Fruit fly (Drosophila melanogaster) whole organism, embryonic: ENCODE measurements around the gene lky.

Source experiments
- Asciz ChIP-seq: fragments of 200-800 bp; sonication (Bioruptor generic); optimal IDR thresholded peaks from 2 replicates; lab custom pipeline; 2017; ENCODE audit warnings: missing biosample characterization, mild to moderate bottlenecking, missing genetic modification characterization, missing genetic modification reagents
- BEAF-32 ChIP-seq: fragments of 200-800 bp; sonication (Bioruptor generic); optimal IDR thresholded peaks from 3 replicates; lab custom pipeline; 2017; ENCODE audit warnings: missing biosample characterization, missing genetic modification characterization, mild to moderate bottlenecking, moderate library complexity, missing genetic modification reagents
- Bteb2 ChIP-seq: fragments of 200-800 bp; sonication (Bioruptor generic); optimal IDR thresholded peaks from 2 replicates; lab custom pipeline; 2016; ENCODE audit warnings: missing biosample characterization, missing genetic modification characterization
- CG10209 ChIP-seq: fragments of 200-800 bp; sonication (Bioruptor generic); optimal IDR thresholded peaks from 3 replicates; lab custom pipeline; 2017; ENCODE audit warnings: missing biosample characterization, mild to moderate bottlenecking, missing genetic modification characterization, missing genetic modification reagents
- CG11085 ChIP-seq: fragments of 200-800 bp; sonication (Bioruptor generic); IDR thresholded peaks from 2 replicates; pipeline ENCODE4 v1.3.6; 2022; ENCODE audit warnings: missing biosample characterization, missing genetic modification characterization
- CG11696 ChIP-seq: fragments of 200-800 bp; sonication (Bioruptor generic); IDR thresholded peaks from 2 replicates; pipeline ENCODE4 v1.3.6; 2022; ENCODE audit warnings: missing biosample characterization, missing genetic modification characterization
- CG12071 ChIP-seq: fragments of 200-800 bp; sonication (Bioruptor generic); optimal IDR thresholded peaks from 3 replicates; lab custom pipeline; 2018; ENCODE audit warnings: missing biosample characterization, mild to moderate bottlenecking, missing genetic modification characterization
- CG12659 ChIP-seq: fragments of 200-800 bp; sonication (Bioruptor generic); optimal IDR thresholded peaks from 3 replicates; lab custom pipeline; 2017; ENCODE audit warnings: mild to moderate bottlenecking, missing biosample characterization, missing genetic modification reagents, missing genetic modification characterization
- CG14860 ChIP-seq: fragments of 200-800 bp; sonication (Bioruptor generic); IDR thresholded peaks from 3 replicates; pipeline ENCODE4 v1.3.6; 2022; ENCODE audit warnings: missing biosample characterization, missing genetic modification characterization; ENCODE audit not compliant: partially characterized antibody
- CG1529 ChIP-seq: fragments of 200-800 bp; sonication (Bioruptor generic); optimal IDR thresholded peaks from 3 replicates; lab custom pipeline; 2018; ENCODE audit warnings: missing biosample characterization, missing genetic modification characterization
- CG17829 ChIP-seq: fragments of 200-800 bp; optimal IDR thresholded peaks from 2 replicates; lab custom pipeline; 2019; ENCODE audit warnings: missing biosample characterization, mild to moderate bottlenecking, missing genetic modification characterization, moderate library complexity
- CG17912 ChIP-seq: fragments of 200-800 bp; sonication (Bioruptor generic); optimal IDR thresholded peaks from 2 replicates; lab custom pipeline; 2018; ENCODE audit warnings: missing biosample characterization, mild to moderate bottlenecking, missing genetic modification characterization
- CG18476 ChIP-seq: fragments of 200-800 bp; sonication (Bioruptor generic); optimal IDR thresholded peaks from 2 replicates; lab custom pipeline; 2016; ENCODE audit warnings: missing biosample characterization, mild to moderate bottlenecking, missing genetic modification characterization
- CG18619 ChIP-seq: fragments of 200-800 bp; sonication (Bioruptor generic); optimal IDR thresholded peaks from 3 replicates; lab custom pipeline; 2017; ENCODE audit warnings: missing biosample characterization, mild to moderate bottlenecking, missing genetic modification characterization
- CG2120 ChIP-seq: fragments of 200-800 bp; sonication (Bioruptor generic); optimal IDR thresholded peaks from 3 replicates; lab custom pipeline; 2016; ENCODE audit warnings: missing biosample characterization, missing genetic modification characterization
- CG31441 ChIP-seq: fragments of 200-800 bp; sonication (Bioruptor generic); IDR thresholded peaks from 2 replicates; pipeline ENCODE4 v1.3.6; 2022; ENCODE audit warnings: missing biosample characterization, missing genetic modification characterization
- CG32767 ChIP-seq: fragments of 200-800 bp; sonication (Bioruptor generic); IDR thresholded peaks from 2 replicates; pipeline ENCODE4 v1.3.6; 2022; ENCODE audit warnings: missing biosample characterization, missing genetic modification characterization
- CG4707 ChIP-seq: fragments of 200-800 bp; sonication (Bioruptor generic); optimal IDR thresholded peaks from 2 replicates; lab custom pipeline; 2018; ENCODE audit warnings: missing biosample characterization, mild to moderate bottlenecking, missing genetic modification characterization, moderate library complexity
- CG7745 ChIP-seq: fragments of 200-800 bp; sonication (Bioruptor generic); optimal IDR thresholded peaks from 2 replicates; lab custom pipeline; 2018; ENCODE audit warnings: missing biosample characterization, mild to moderate bottlenecking, missing genetic modification characterization, moderate library complexity
- CG7928 ChIP-seq: fragments of 200-800 bp; sonication (Bioruptor generic); optimal IDR thresholded peaks from 2 replicates; lab custom pipeline; 2017; ENCODE audit warnings: missing biosample characterization, mild to moderate bottlenecking, missing genetic modification characterization
- CG8290 ChIP-seq, 3 experiments: fragments of 200-800 bp; sonication (Bioruptor generic); optimal IDR thresholded peaks; 2 replicates each; lab custom pipeline; 2016 to 2019; ENCODE audit warnings: missing biosample characterization in 3 of 3, missing genetic modification characterization in 3 of 3, mild to moderate bottlenecking in 2 of 3, moderate library complexity in 1 of 3
- CHES-1-like ChIP-seq: fragments of 200-800 bp; sonication (Bioruptor generic); optimal IDR thresholded peaks from 2 replicates; lab custom pipeline; 2016; ENCODE audit warnings: missing biosample characterization, missing genetic modification characterization
- D ChIP-seq, 2 experiments: fragments of 200-800 bp in 1 of 2; fragments of >200 bp in 1 of 2; sonication (Bioruptor generic) in 1 of 2; optimal IDR thresholded peaks; 2 replicates in 1 of 2; 3 replicates in 1 of 2; lab custom pipeline; 2017; ENCODE audit warnings: mild to moderate bottlenecking in 1 of 2, missing biosample characterization in 1 of 2, missing genetic modification characterization in 1 of 2, missing genetic modification reagents in 1 of 2
- Dek ChIP-seq: fragments of 200-800 bp; sonication (Bioruptor generic); optimal IDR thresholded peaks from 3 replicates; lab custom pipeline; 2019; ENCODE audit warnings: missing biosample characterization, mild to moderate bottlenecking, missing genetic modification characterization, moderate library complexity
- Dll ChIP-seq: fragments of 200-800 bp; sonication (Bioruptor generic); IDR thresholded peaks from 4 replicates; pipeline ENCODE4 v1.3.6; 2022; ENCODE audit warnings: missing biosample characterization, missing genetic modification characterization; ENCODE audit not compliant: partially characterized antibody
- Dref ChIP-seq: fragments of 200-800 bp; sonication (Bioruptor generic); IDR thresholded peaks from 2 replicates; pipeline ENCODE4 v1.3.6; 2022; ENCODE audit warnings: missing biosample characterization, missing genetic modification characterization
- Gsc ChIP-seq: fragments of 200-800 bp; sonication (Bioruptor generic); IDR thresholded peaks from 2 replicates; pipeline ENCODE4 v1.3.6; 2022; ENCODE audit warnings: missing biosample characterization, missing genetic modification characterization
- HLH3B ChIP-seq: fragments of 200-800 bp; sonication (Bioruptor generic); IDR thresholded peaks from 2 replicates; pipeline ENCODE4 v1.3.6; 2022; ENCODE audit warnings: missing biosample characterization, missing genetic modification characterization
- HLH54F ChIP-seq: fragments of 200-800 bp; sonication (Bioruptor generic); optimal IDR thresholded peaks from 3 replicates; lab custom pipeline; 2016; ENCODE audit warnings: missing biosample characterization, missing genetic modification characterization
- Hey ChIP-seq: fragments of 200-800 bp; sonication (Bioruptor generic); optimal IDR thresholded peaks from 3 replicates; lab custom pipeline; 2018; ENCODE audit warnings: missing biosample characterization, mild to moderate bottlenecking, missing genetic modification characterization
- Hmx ChIP-seq: fragments of 200-800 bp; sonication (Bioruptor generic); optimal IDR thresholded peaks from 2 replicates; lab custom pipeline; 2016; ENCODE audit warnings: missing biosample characterization, missing genetic modification characterization
- Hsf ChIP-seq: fragments of 200-800 bp; sonication (Bioruptor generic); optimal IDR thresholded peaks from 3 replicates; lab custom pipeline; 2016; ENCODE audit warnings: missing biosample characterization, missing genetic modification characterization
- MESR4 ChIP-seq: fragments of 200-800 bp; sonication (Bioruptor generic); optimal IDR thresholded peaks from 2 replicates; lab custom pipeline; 2018; ENCODE audit warnings: missing biosample characterization, mild to moderate bottlenecking, missing genetic modification characterization, moderate library complexity
- Neu2 ChIP-seq: fragments of 200-800 bp; sonication (Bioruptor generic); optimal IDR thresholded peaks from 3 replicates; lab custom pipeline; 2016; ENCODE audit warnings: missing biosample characterization, missing genetic modification characterization, borderline replicate concordance
- Trl ChIP-seq, 3 experiments: fragments of >200 bp in 2 of 3; fragments of 200-800 bp in 1 of 3; sonication (Bioruptor generic) in 1 of 3; optimal IDR thresholded peaks; 2 replicates in 1 of 3; 3 replicates in 2 of 3; lab custom pipeline; 2016 to 2017; ENCODE audit warnings: missing biosample characterization in 1 of 3, missing genetic modification characterization in 1 of 3
- br ChIP-seq: fragments of >200 bp; optimal IDR thresholded peaks from 2 replicates; lab custom pipeline; 2017
- chif ChIP-seq, 2 experiments: fragments of 200-800 bp; sonication (Bioruptor generic); optimal IDR thresholded peaks; 3 replicates each; lab custom pipeline; 2016; ENCODE audit warnings: missing biosample characterization in 2 of 2, missing genetic modification characterization in 2 of 2
- danr ChIP-seq: fragments of 200-800 bp; sonication (Bioruptor generic); IDR thresholded peaks from 2 replicates; pipeline ENCODE4 v1.3.6; 2022; ENCODE audit warnings: missing biosample characterization, missing genetic modification characterization
- dati ChIP-seq: fragments of 200-800 bp; sonication (Bioruptor generic); IDR thresholded peaks from 2 replicates; pipeline ENCODE4 v1.3.6; 2022; ENCODE audit warnings: missing biosample characterization, missing genetic modification characterization
- ewg ChIP-seq: fragments of 200-800 bp; sonication (Bioruptor generic); optimal IDR thresholded peaks from 3 replicates; lab custom pipeline; 2017; ENCODE audit warnings: mild to moderate bottlenecking, missing biosample characterization, missing genetic modification reagents, missing genetic modification characterization
- fd96Cb ChIP-seq: fragments of 200-800 bp; sonication (Bioruptor generic); optimal IDR thresholded peaks from 2 replicates; lab custom pipeline; 2018; ENCODE audit warnings: missing biosample characterization, mild to moderate bottlenecking, missing genetic modification characterization, moderate library complexity
- lab ChIP-seq: fragments of 200-800 bp; sonication (Bioruptor generic); optimal IDR thresholded peaks from 3 replicates; lab custom pipeline; 2017; ENCODE audit warnings: missing biosample characterization, missing genetic modification characterization, mild to moderate bottlenecking, moderate library complexity, missing genetic modification reagents
- mirr ChIP-seq: fragments of 200-800 bp; sonication (Bioruptor generic); optimal IDR thresholded peaks from 3 replicates; lab custom pipeline; 2018; ENCODE audit warnings: missing biosample characterization, mild to moderate bottlenecking, missing genetic modification characterization
- pb ChIP-seq: fragments of 200-800 bp; sonication (Bioruptor generic); optimal IDR thresholded peaks from 3 replicates; lab custom pipeline; 2016; ENCODE audit warnings: missing biosample characterization, missing genetic modification characterization
- pzg ChIP-seq: fragments of 200-800 bp; sonication (Bioruptor generic); optimal IDR thresholded peaks from 3 replicates; lab custom pipeline; 2018; ENCODE audit warnings: missing biosample characterization, mild to moderate bottlenecking, missing genetic modification characterization, moderate library complexity
- run ChIP-seq: fragments of 200-800 bp; sonication (Bioruptor generic); optimal IDR thresholded peaks from 3 replicates; lab custom pipeline; 2018; ENCODE audit warnings: missing biosample characterization, mild to moderate bottlenecking, missing genetic modification characterization
- sob ChIP-seq: fragments of 200-800 bp; sonication (Bioruptor generic); IDR thresholded peaks from 2 replicates; pipeline ENCODE4 v1.3.6; 2022; ENCODE audit warnings: missing biosample characterization, missing genetic modification characterization
- vnd ChIP-seq: fragments of 200-800 bp; sonication (Bioruptor generic); IDR thresholded peaks from 3 replicates; pipeline ENCODE4 v1.3.6; 2022; ENCODE audit warnings: missing biosample characterization, missing genetic modification characterization; ENCODE audit not compliant: partially characterized antibody
- z ChIP-seq: fragments of 200-800 bp; sonication (Bioruptor generic); IDR thresholded peaks from 3 replicates; pipeline ENCODE4 v1.3.6; 2022; ENCODE audit warnings: missing biosample characterization, missing genetic modification characterization

Gene lky

DNA sequence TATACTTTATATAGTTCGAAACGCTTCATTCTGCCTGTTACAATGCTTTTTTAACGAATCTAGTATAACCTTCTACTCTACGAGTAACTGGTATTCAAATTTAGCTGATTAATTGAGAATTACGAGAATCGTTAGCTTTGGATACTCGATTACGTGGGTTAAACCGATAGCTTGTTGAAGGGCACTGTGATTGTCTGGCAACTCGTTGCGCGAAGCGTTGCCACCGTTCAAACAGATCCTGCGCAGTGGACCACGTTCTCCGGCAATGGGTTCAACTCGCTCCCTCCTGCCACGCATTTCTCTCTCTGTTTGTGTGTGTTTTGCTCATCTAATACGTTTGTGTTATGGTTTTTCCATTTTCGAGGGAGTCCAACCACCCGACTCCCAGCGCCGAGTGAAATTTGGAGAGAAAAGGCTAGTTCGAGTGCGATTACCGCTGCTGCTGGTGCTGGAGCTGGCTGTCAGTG lies 41.0 kb downstream of the lky start, which contains the start of gene Nep3 (continued):
- no peak for TF ChIP-seq D (optimal IDR thresholded peaks at IDR 0.05; lab: Kevin White, UChicago)
- no peak for TF ChIP-seq D (GFP tag; optimal IDR thresholded peaks at IDR 0.05; lab: Kevin White, UChicago)
- TF ChIP-seq CG4707 (GFP tag; lab: Kevin White, UChicago): no peak
- no peak for TF ChIP-seq HLH54F (GFP tag; lab: Kevin White, UChicago)
- TF ChIP-seq sob (GFP tag; lab: Robert Waterston, UW): no peak
- TF ChIP-seq CG1529: no peak
- TF ChIP-seq pzg (GFP tag; lab: Kevin White, UChicago): peak; percentile 35
- no peak for TF ChIP-seq Asciz (GFP tag; lab: Kevin White, UChicago)
- no peak for TF ChIP-seq CG12659 (GFP tag; lab: Kevin White, UChicago)
- no peak for TF ChIP-seq pb (GFP tag; lab: Kevin White, UChicago)
- TF ChIP-seq z (GFP tag; lab: Robert Waterston, UW): peak; percentile 72; the same call in 2 of the 3 replicates
- no peak for TF ChIP-seq lab (GFP tag; lab: Kevin White, UChicago)
- TF ChIP-seq Dref: peak; percentile 38; the same call in 1 of the 2 replicates
- TF ChIP-seq CG31441 (GFP tag; lab: Robert Waterston, UW): no peak
- no peak for TF ChIP-seq CG2120 (GFP tag; lab: Kevin White, UChicago)
- TF ChIP-seq BEAF-32 (GFP tag; lab: Kevin White, UChicago): peak; percentile 11
- no peak for TF ChIP-seq CG11085 (GFP tag; lab: Robert Waterston, UW)
- no peak for TF ChIP-seq CG7745 (tag; lab: Kevin White, UChicago)
- no peak for TF ChIP-seq Dek (tag; lab: Kevin White, UChicago)
- TF ChIP-seq CG10209 (GFP tag; lab: Kevin White, UChicago): no peak
- no peak for TF ChIP-seq fd96Cb (tag; lab: Kevin White, UChicago)
- TF ChIP-seq CG8290 (GFP tag; optimal IDR thresholded peaks at IDR 0.05; lab: Kevin White, UChicago): no peak
- peak in 1 of 2 experiments; percentile 10 for TF ChIP-seq CG8290 (tag; optimal IDR thresholded peaks at IDR 0.05; lab: Kevin White, UChicago)
- TF ChIP-seq CHES-1-like: no peak
- TF ChIP-seq ewg (GFP tag; lab: Kevin White, UChicago): peak; percentile 98
- peak in 1 of 2 experiments; percentile 5 for TF ChIP-seq Trl (optimal IDR thresholded peaks at IDR 0.05; lab: Kevin White, UChicago)
- TF ChIP-seq Trl (GFP tag; optimal IDR thresholded peaks at IDR 0.05; lab: Kevin White, UChicago): no peak
- TF ChIP-seq Bteb2 (GFP tag; lab: Kevin White, UChicago): no peak
- TF ChIP-seq CG17829 (tag; lab: Kevin White, UChicago): no peak
- TF ChIP-seq CG18476 (GFP tag; lab: Kevin White, UChicago): no peak
- TF ChIP-seq mirr: no peak
- no peak for TF ChIP-seq Hsf (GFP tag; lab: Kevin White, UChicago)
- no peak for TF ChIP-seq Gsc
- TF ChIP-seq CG11696: no peak
- no peak for TF ChIP-seq Neu2 (GFP tag; lab: Kevin White, UChicago)
- no peak for TF ChIP-seq CG17912 (GFP tag; lab: Kevin White, UChicago)
- no peak for TF ChIP-seq CG32767 (GFP tag; lab: Robert Waterston, UW)
- TF ChIP-seq, all 482 proteins: peak for 10

DNA sequence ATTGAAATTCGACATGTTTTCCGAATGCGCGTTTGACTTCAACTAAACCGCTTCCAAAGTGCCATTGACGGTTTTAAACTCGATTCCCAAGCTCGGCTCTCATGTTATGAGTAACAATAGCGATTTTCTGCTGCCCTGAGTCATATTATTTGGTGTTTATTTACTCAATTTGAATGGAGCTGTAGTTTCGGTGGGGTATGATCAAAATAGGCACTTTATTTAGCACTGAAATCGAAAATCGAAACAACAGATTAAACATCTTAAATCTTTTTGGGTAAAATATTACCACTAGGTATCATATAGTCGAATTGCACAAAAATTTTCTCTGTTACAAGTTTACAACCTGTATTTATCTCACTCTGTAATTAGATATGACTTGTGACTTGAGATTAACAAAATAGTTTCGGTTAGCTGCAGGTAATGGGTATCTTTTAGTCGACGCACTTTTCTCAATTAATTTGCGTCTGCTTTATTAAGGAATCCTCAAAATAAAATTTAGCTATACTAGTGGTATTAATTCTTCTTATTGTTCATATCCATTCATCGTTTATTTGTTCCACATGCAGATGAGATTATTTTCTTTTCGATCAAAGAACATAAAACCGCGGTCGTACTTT lies 42.4 kb downstream of the lky start, which contains the start of gene CG12655:
Gene CG12655, minus strand, starts transcription at position 51 of the 617 bp plus-strand sequence.
- TF ChIP-seq Dll (GFP tag; lab: Robert Waterston, UW): no peak
- TF ChIP-seq Hmx (GFP tag; lab: Kevin White, UChicago): no peak
- peak; percentile 50; the same call in 2 of the 3 replicates for TF ChIP-seq CG14860 (GFP tag; lab: Robert Waterston, UW)
- no peak for TF ChIP-seq CG4707 (GFP tag; lab: Kevin White, UChicago)
- no peak for TF ChIP-seq chif (GFP tag; optimal IDR thresholded peaks at IDR 0.05; lab: Kevin White, UChicago)
- TF ChIP-seq CG18619 (GFP tag; lab: Kevin White, UChicago): no peak
- TF ChIP-seq danr (GFP tag; lab: Robert Waterston, UW): no peak
- TF ChIP-seq dati (GFP tag; lab: Robert Waterston, UW): no peak
- TF ChIP-seq br (lab: Kevin White, UChicago): no peak
- no peak for TF ChIP-seq CG12071
- no peak for TF ChIP-seq Hey (tag; lab: Kevin White, UChicago)
- TF ChIP-seq run (tag; lab: Kevin White, UChicago): no peak
- no peak for TF ChIP-seq CG7928 (GFP tag; lab: Kevin White, UChicago)
- TF ChIP-seq vnd: peak; percentile 24; the same call in 1 of the 3 replicates
- TF ChIP-seq HLH3B: no peak
- TF ChIP-seq MESR4 (GFP tag; lab: Kevin White, UChicago): no peak
